Worm (Caenorhabditis elegans) whole organism, L3 larva: ENCODE measurements around the gene kin-36.

Source experiments
- R02D3.7 ChIP-seq: fragments of 150-350 bp; optimal IDR thresholded peaks from 2 replicates; lab custom pipeline; 2014; ENCODE audit warnings: missing biosample characterization, missing genetic modification characterization
- ZK546.5 ChIP-seq: sonication (generic microtip); optimal IDR thresholded peaks from 2 replicates; lab custom pipeline; 2017; ENCODE audit warnings: missing biosample characterization, missing genetic modification characterization
- ceh-28 ChIP-seq: fragments of 150-350 bp; optimal IDR thresholded peaks from 2 replicates; lab custom pipeline; 2014; ENCODE audit warnings: missing biosample characterization, missing genetic modification reagents, missing genetic modification characterization
- ceh-82 ChIP-seq: fragments of 150-350 bp; optimal IDR thresholded peaks from 2 replicates; lab custom pipeline; 2014; ENCODE audit warnings: missing biosample characterization, missing genetic modification characterization
- elt-2 ChIP-seq: sonication (generic microtip); optimal IDR thresholded peaks from 2 replicates; lab custom pipeline; 2016; ENCODE audit warnings: missing genetic modification reagents, mild to moderate bottlenecking, missing genetic modification characterization, missing compliant biosample characterization
- jun-1 ChIP-seq: fragments of 150-350 bp; optimal IDR thresholded peaks from 2 replicates; lab custom pipeline; 2014; ENCODE audit warnings: missing biosample characterization, missing genetic modification reagents, missing genetic modification characterization
- lin-15B ChIP-seq: fragments of 150-350 bp; optimal IDR thresholded peaks from 2 replicates; lab custom pipeline; 2014; ENCODE audit warnings: missing biosample characterization, missing genetic modification characterization
- lsy-12 ChIP-seq: sonication (generic microtip); optimal IDR thresholded peaks from 2 replicates; lab custom pipeline; 2016; ENCODE audit warnings: mild to moderate bottlenecking, missing genetic modification characterization, missing compliant biosample characterization
- nfya-1 ChIP-seq: sonication (generic microtip); optimal IDR thresholded peaks from 2 replicates; lab custom pipeline; 2017; ENCODE audit warnings: missing genetic modification characterization, mild to moderate bottlenecking, missing compliant biosample characterization, antibody characterized with exemption, moderate library complexity; ENCODE audit not compliant: insufficient read depth
- nhr-11 ChIP-seq: fragments of 150-350 bp; optimal IDR thresholded peaks from 2 replicates; lab custom pipeline; 2014; ENCODE audit warnings: missing biosample characterization, missing genetic modification characterization
- nhr-23 ChIP-seq: fragments of 150-350 bp; optimal IDR thresholded peaks from 2 replicates; lab custom pipeline; 2014; ENCODE audit warnings: missing biosample characterization, missing genetic modification reagents, missing genetic modification characterization
- nhr-25 ChIP-seq: sonication (generic microtip); optimal IDR thresholded peaks from 2 replicates; lab custom pipeline; 2017; ENCODE audit warnings: missing biosample characterization, missing genetic modification characterization
- nhr-43 ChIP-seq: sonication (generic microtip); optimal IDR thresholded peaks from 2 replicates; lab custom pipeline; 2016; ENCODE audit warnings: mild to moderate bottlenecking, missing genetic modification characterization, missing compliant biosample characterization; ENCODE audit not compliant: poor library complexity, severe bottlenecking
- nhr-77 ChIP-seq: fragments of 150-350 bp; optimal IDR thresholded peaks from 2 replicates; lab custom pipeline; 2014; ENCODE audit warnings: missing biosample characterization, missing genetic modification characterization
- pha-4 ChIP-seq: fragments of 150-350 bp; optimal IDR thresholded peaks from 2 replicates; lab custom pipeline; 2014; ENCODE audit warnings: missing biosample characterization, missing genetic modification reagents, missing genetic modification characterization
- snpc-4 ChIP-seq: fragments of 150-350 bp; optimal IDR thresholded peaks from 2 replicates; lab custom pipeline; 2014; ENCODE audit warnings: missing biosample characterization, missing genetic modification characterization
- tbx-2 ChIP-seq: sonication (generic microtip); optimal IDR thresholded peaks from 2 replicates; lab custom pipeline; 2016; ENCODE audit warnings: mild to moderate bottlenecking, missing genetic modification characterization, missing compliant biosample characterization

The kin-36 gene

ce11 chrIV:4727935-4728334 is 49.1 kb downstream of the kin-36 start:
- peak; percentile 54 for TF ChIP-seq snpc-4 (tag; lab: Kevin White, UChicago)
- TF ChIP-seq nhr-25 (tag; lab: Kevin White, UChicago), result peak; percentile 51
- peak; percentile 40 for TF ChIP-seq ceh-28
- peak; percentile 22 for TF ChIP-seq pha-4 (tag; lab: Kevin White, UChicago)
- TF ChIP-seq ceh-82 (tag; lab: Kevin White, UChicago), result peak; percentile 10
- TF ChIP-seq jun-1 (tag; lab: Kevin White, UChicago), result peak; percentile 10
- peak; percentile 88 for TF ChIP-seq nhr-43
- peak; percentile 83 for TF ChIP-seq nhr-23 (tag; lab: Kevin White, UChicago)
- TF ChIP-seq elt-2, result peak; percentile 79
- TF ChIP-seq lin-15B, result peak; percentile 84
- peak; percentile 60 for TF ChIP-seq nhr-77 (tag; lab: Kevin White, UChicago)
- peak; percentile 46 for TF ChIP-seq ZK546.5 (tag; lab: Kevin White, UChicago)
- peak; percentile 73 for TF ChIP-seq nhr-11
- TF ChIP-seq lsy-12, result peak; percentile 92
- peak; percentile 72 for TF ChIP-seq nfya-1 (tag; lab: Kevin White, UChicago)
- TF ChIP-seq tbx-2 (tag; lab: Kevin White, UChicago), result peak; percentile 88
- peak; percentile 84 for TF ChIP-seq R02D3.7 (tag; lab: Kevin White, UChicago)
- TF ChIP-seq, all 47 proteins: peak for 17; not testable (repeated sequence) for 30
